Worm (Caenorhabditis elegans): ENCODE results near the gene R144.6.

R144.6 gene

ce11 chrIII:4986790-4987259, 17.7 kb downstream of the R144.6 start, which contains the start of the genes C27F2.10 and wdr-60:
Gene C27F2.10, minus strand, starts transcription at chrIII:4986898.
Gene wdr-60, plus strand, starts transcription at chrIII:4987209.
- TF ChIP-seq lsl-1 (GFP tag; optimal IDR thresholded peaks at IDR 0.05) (peak; percentile 17), madf-6 (GFP tag; IDR thresholded peaks at IDR 0.05) (peak; percentile 63), snpc-1.1 (tag; optimal IDR thresholded peaks at IDR 0.05; ENCODE audit: insufficient read depth) (no peak), snpc-4 (GFP tag; optimal IDR thresholded peaks at IDR 0.05) (no peak), snpc-4 (tag; optimal IDR thresholded peaks at IDR 0.05) (no peak), madf-8 (GFP tag; conservative IDR thresholded peaks at IDR 0.05) (0 out of 2 replicates have a peak, but pooled peaks have one; percentile 5), F57A8.1 (GFP tag; optimal IDR thresholded peaks at IDR 0.05) (no peak), dox-1 (GFP tag; IDR thresholded peaks at IDR 0.05) (0 out of 2 replicates have a peak, but pooled peaks have one; percentile 21), lin-54 (GFP tag; optimal IDR thresholded peaks at IDR 0.05) (peak; percentile 78), efl-1 (GFP tag; optimal IDR thresholded peaks at IDR 0.05) (peak; percentile 63), dpl-1 (GFP tag; optimal IDR thresholded peaks at IDR 0.05) (peak; percentile 58), F33H1.4 (GFP tag; IDR thresholded peaks at IDR 0.05) (peak; percentile 37; the same call in 1 of the 2 replicates), F49E8.2 (tag; optimal IDR thresholded peaks at IDR 0.05; ENCODE audit: insufficient read depth) (no peak)

- TF ChIP-seq gei-17 (GFP tag; optimal IDR thresholded peaks at IDR 0.05): no peak
- 0 out of 2 replicates have a peak, but pooled peaks have one; percentile 38 for TF ChIP-seq ztf-25 (GFP tag; IDR thresholded peaks at IDR 0.05)
- TF ChIP-seq madf-8 (GFP tag; conservative IDR thresholded peaks at IDR 0.05): peak; percentile 90
- peak; percentile 68; the same call in 1 of the 2 replicates for TF ChIP-seq B0019.2 (GFP tag; conservative IDR thresholded peaks at IDR 0.05)
- TF ChIP-seq aptf-2 (GFP tag; conservative IDR thresholded peaks at IDR 0.05): 0 out of 2 replicates have a peak, but pooled peaks have one; percentile 34
- peak; percentile 76 for TF ChIP-seq F33H1.4 (GFP tag; IDR thresholded peaks at IDR 0.05)
- TF ChIP-seq nhr-179 (tag; optimal IDR thresholded peaks at IDR 0.05): no peak
- TF ChIP-seq Y56A3A.18 (GFP tag; IDR thresholded peaks at IDR 0.05): no peak
- peak; percentile 72 for TF ChIP-seq F49E8.2 (tag; optimal IDR thresholded peaks at IDR 0.05; ENCODE audit: insufficient read depth)
- peak; percentile 70; the same call in 1 of the 2 replicates for TF ChIP-seq madf-3 (GFP tag; IDR thresholded peaks at IDR 0.05)
- no peak for TF ChIP-seq bed-1 (GFP tag; IDR thresholded peaks at IDR 0.05)
- peak; percentile 91 for TF ChIP-seq ceh-91 (GFP tag; IDR thresholded peaks at IDR 0.05)
- peak; percentile 46 for TF ChIP-seq ztf-18 (tag; optimal IDR thresholded peaks at IDR 0.05)
- no peak for TF ChIP-seq hmg-20 (GFP tag; IDR thresholded peaks at IDR 0.05)
- TF ChIP-seq K12H6.12 (tag; optimal IDR thresholded peaks at IDR 0.05): no peak
- TF ChIP-seq dox-1 (GFP tag; IDR thresholded peaks at IDR 0.05): peak; percentile 84
- peak; percentile 92 for TF ChIP-seq nfya-2 (GFP tag; IDR thresholded peaks at IDR 0.05)
- TF ChIP-seq ama-1 (optimal IDR thresholded peaks at IDR 0.05): no peak
- no peak for TF ChIP-seq ama-1 (GFP tag; optimal IDR thresholded peaks at IDR 0.05)
- peak; percentile 48 for TF ChIP-seq hmg-1.2 (GFP tag; IDR thresholded peaks at IDR 0.05)
- peak; percentile 58; the same call in 1 of the 2 replicates for TF ChIP-seq pbrm-1 (GFP tag; IDR thresholded peaks at IDR 0.05)
- TF ChIP-seq Y79H2A.3 (GFP tag; conservative IDR thresholded peaks at IDR 0.05): peak; percentile 73; the same call in 1 of the 2 replicates
- peak; percentile 75 for TF ChIP-seq lin-54 (GFP tag; optimal IDR thresholded peaks at IDR 0.05)
- no peak for TF ChIP-seq attf-5 (GFP tag; optimal IDR thresholded peaks at IDR 0.05)
- peak; percentile 81 for TF ChIP-seq Y95B8A.8 (GFP tag; IDR thresholded peaks at IDR 0.05)
- TF ChIP-seq tlf-1 (GFP tag; optimal IDR thresholded peaks at IDR 0.05): peak; percentile 60
- no peak for TF ChIP-seq F23B12.7 (tag; optimal IDR thresholded peaks at IDR 0.05; ENCODE audit: insufficient read depth)
- no peak for TF ChIP-seq snpc-1.1 (tag; optimal IDR thresholded peaks at IDR 0.05; ENCODE audit: insufficient read depth)
- peak; percentile 41 for TF ChIP-seq tbp1 (GFP tag; optimal IDR thresholded peaks at IDR 0.05)
- TF ChIP-seq zfh-2 (GFP tag; conservative IDR thresholded peaks at IDR 0.05): no peak
- TF ChIP-seq C17E4.6 (GFP tag; IDR thresholded peaks at IDR 0.05): peak; percentile 71; the same call in 1 of the 2 replicates
- no peak for TF ChIP-seq lag-1 (GFP tag; IDR thresholded peaks at IDR 0.05)
- peak; percentile 47 for TF ChIP-seq dpl-1 (GFP tag; optimal IDR thresholded peaks at IDR 0.05)
- TF ChIP-seq nfyb-1 (GFP tag; IDR thresholded peaks at IDR 0.05): peak; percentile 95
- TF ChIP-seq mxl-1 (tag; optimal IDR thresholded peaks at IDR 0.05): no peak
- peak; percentile 22; the same call in 1 of the 2 replicates for TF ChIP-seq attf-6 (GFP tag; IDR thresholded peaks at IDR 0.05)
- TF ChIP-seq efl-1 (GFP tag; optimal IDR thresholded peaks at IDR 0.05): peak; percentile 82
- TF ChIP-seq hlh-12 (tag; optimal IDR thresholded peaks at IDR 0.05): no peak
- peak; percentile 79 for TF ChIP-seq B0336.3 (GFP tag; IDR thresholded peaks at IDR 0.05)
These were observed 20.0 kb downstream of the R144.6 start, which contains the start of gene C27F2.7 for ce11 chrIII:4984444-4985086. Gene C27F2.7, minus strand, starts transcription at chrIII:4984494.
